Fruit fly (Drosophila melanogaster) whole organism, embryonic: ENCODE results near the gene CG7054.

ENCODE experiments used
- Atf6 ChIP-seq: fragments of 200-800 bp; sonication (Bioruptor generic); IDR thresholded peaks from 2 replicates; pipeline ENCODE4 v1.3.6; 2022; ENCODE audit warnings: missing biosample characterization, missing genetic modification characterization
- Bgb ChIP-seq: fragments of 200-800 bp; sonication (Bioruptor generic); IDR thresholded peaks from 2 replicates; pipeline ENCODE4 v1.3.6; 2022; ENCODE audit warnings: missing biosample characterization, missing genetic modification characterization; ENCODE audit not compliant: partially characterized antibody
- CG10147 ChIP-seq: fragments of 200-800 bp; sonication (Bioruptor generic); optimal IDR thresholded peaks from 2 replicates; lab custom pipeline; 2019; ENCODE audit warnings: missing biosample characterization, mild to moderate bottlenecking, missing genetic modification characterization, moderate library complexity
- CG12236 ChIP-seq: fragments of 200-800 bp; sonication (Bioruptor generic); optimal IDR thresholded peaks from 2 replicates; lab custom pipeline; 2016; ENCODE audit warnings: missing biosample characterization, missing genetic modification characterization
- CG13296 ChIP-seq: fragments of 200-800 bp; sonication (Bioruptor generic); optimal IDR thresholded peaks from 3 replicates; lab custom pipeline; 2018; ENCODE audit warnings: missing biosample characterization, mild to moderate bottlenecking, missing genetic modification characterization
- CG14014 ChIP-seq: fragments of 200-800 bp; sonication (Bioruptor generic); IDR thresholded peaks from 2 replicates; pipeline ENCODE4 v1.3.6; 2022; ENCODE audit warnings: missing biosample characterization, missing genetic modification characterization
- CG14710 ChIP-seq: fragments of 200-800 bp; sonication (Bioruptor generic); optimal IDR thresholded peaks from 3 replicates; lab custom pipeline; 2019; ENCODE audit warnings: missing biosample characterization, mild to moderate bottlenecking, missing genetic modification characterization, moderate library complexity
- CG2120 ChIP-seq: fragments of 200-800 bp; sonication (Bioruptor generic); optimal IDR thresholded peaks from 3 replicates; lab custom pipeline; 2016; ENCODE audit warnings: missing biosample characterization, missing genetic modification characterization
- CG2889 ChIP-seq: fragments of 200-800 bp; sonication (Bioruptor generic); IDR thresholded peaks from 3 replicates; pipeline ENCODE4 v1.3.6; 2022; ENCODE audit warnings: missing biosample characterization, missing genetic modification characterization
- CG30403 ChIP-seq: fragments of 200-800 bp; sonication (Bioruptor generic); optimal IDR thresholded peaks from 3 replicates; lab custom pipeline; 2016; ENCODE audit warnings: missing biosample characterization, missing genetic modification characterization
- CG3281 ChIP-seq: fragments of 200-800 bp; sonication (Bioruptor generic); optimal IDR thresholded peaks from 3 replicates; lab custom pipeline; 2017; ENCODE audit warnings: missing biosample characterization, mild to moderate bottlenecking, missing genetic modification characterization
- CG6765 ChIP-seq: fragments of 200-800 bp; sonication (Bioruptor generic); optimal IDR thresholded peaks from 3 replicates; lab custom pipeline; 2017; ENCODE audit warnings: missing biosample characterization, mild to moderate bottlenecking, missing genetic modification characterization
- CG6854 ChIP-seq: fragments of 200-800 bp; sonication (Bioruptor generic); optimal IDR thresholded peaks from 3 replicates; lab custom pipeline; 2017; ENCODE audit warnings: missing biosample characterization, mild to moderate bottlenecking, missing genetic modification characterization
- CG7745 ChIP-seq: fragments of 200-800 bp; sonication (Bioruptor generic); optimal IDR thresholded peaks from 2 replicates; lab custom pipeline; 2018; ENCODE audit warnings: missing biosample characterization, mild to moderate bottlenecking, missing genetic modification characterization, moderate library complexity
- CG7928 ChIP-seq: fragments of 200-800 bp; sonication (Bioruptor generic); optimal IDR thresholded peaks from 2 replicates; lab custom pipeline; 2017; ENCODE audit warnings: missing biosample characterization, mild to moderate bottlenecking, missing genetic modification characterization
- CG9215 ChIP-seq: fragments of 200-800 bp; sonication (Bioruptor generic); IDR thresholded peaks from 2 replicates; pipeline ENCODE4 v1.3.6; 2022; ENCODE audit warnings: missing biosample characterization, missing genetic modification characterization
- CG9727 ChIP-seq: fragments of 200-800 bp; sonication (Bioruptor generic); optimal IDR thresholded peaks from 3 replicates; lab custom pipeline; 2017; ENCODE audit warnings: missing biosample characterization, mild to moderate bottlenecking, missing genetic modification characterization
- D19B ChIP-seq: fragments of 200-800 bp; sonication (Bioruptor generic); optimal IDR thresholded peaks from 2 replicates; lab custom pipeline; 2017; ENCODE audit warnings: missing biosample characterization, mild to moderate bottlenecking, missing genetic modification characterization
- Deaf1 ChIP-seq: fragments of 200-800 bp; optimal IDR thresholded peaks from 3 replicates; lab custom pipeline; 2019; ENCODE audit warnings: missing biosample characterization, mild to moderate bottlenecking, missing genetic modification characterization, moderate library complexity
- Drgx ChIP-seq: fragments of 200-800 bp; sonication (Bioruptor generic); IDR thresholded peaks from 2 replicates; pipeline ENCODE4 v1.3.6; 2022; ENCODE audit warnings: missing biosample characterization, missing genetic modification characterization
- H2.0 ChIP-seq: fragments of 200-800 bp; sonication (Bioruptor generic); IDR thresholded peaks from 2 replicates; pipeline ENCODE4 v1.3.6; 2022; ENCODE audit warnings: missing biosample characterization, missing genetic modification characterization
- Hmr ChIP-seq: fragments of 200-800 bp; sonication (Bioruptor generic); optimal IDR thresholded peaks from 3 replicates; lab custom pipeline; 2017; ENCODE audit warnings: mild to moderate bottlenecking, missing biosample characterization, missing genetic modification reagents, missing genetic modification characterization
- MTF-1 ChIP-seq: fragments of 200-800 bp; sonication (Bioruptor generic); optimal IDR thresholded peaks from 2 replicates; lab custom pipeline; 2018; ENCODE audit warnings: missing biosample characterization, mild to moderate bottlenecking, missing genetic modification characterization, borderline replicate concordance
- Med ChIP-seq: fragments of 200-800 bp; sonication (Bioruptor generic); peaks from one replicate; lab custom pipeline; 2016; ENCODE audit warnings: missing biosample characterization, missing genetic modification characterization, mild to moderate bottlenecking, inconsistent platforms, moderate library complexity
- Oli ChIP-seq: fragments of 200-800 bp; sonication (Bioruptor generic); optimal IDR thresholded peaks from 2 replicates; lab custom pipeline; 2018; ENCODE audit warnings: missing biosample characterization, mild to moderate bottlenecking, missing genetic modification characterization, moderate library complexity
- Trl ChIP-seq, 3 experiments: fragments of >200 bp in 2 of 3; fragments of 200-800 bp in 1 of 3; sonication (Bioruptor generic) in 1 of 3; optimal IDR thresholded peaks; 2 replicates in 1 of 3; 3 replicates in 2 of 3; lab custom pipeline; 2016 to 2017; ENCODE audit warnings: missing biosample characterization in 1 of 3, missing genetic modification characterization in 1 of 3
- abd-A ChIP-seq: fragments of 200-800 bp; sonication (Bioruptor generic); optimal IDR thresholded peaks from 3 replicates; lab custom pipeline; 2019; ENCODE audit warnings: missing biosample characterization, mild to moderate bottlenecking, missing genetic modification characterization, moderate library complexity
- amos ChIP-seq: fragments of 200-800 bp; sonication (Bioruptor generic); IDR thresholded peaks from 2 replicates; pipeline ENCODE4 v1.3.6; 2022; ENCODE audit warnings: missing biosample characterization, missing genetic modification characterization; ENCODE audit not compliant: partially characterized antibody
- cato ChIP-seq: fragments of 200-800 bp; sonication (Bioruptor generic); optimal IDR thresholded peaks from 2 replicates; lab custom pipeline; 2016; ENCODE audit warnings: missing biosample characterization, missing genetic modification characterization, borderline replicate concordance
- caup ChIP-seq: fragments of 200-800 bp; sonication (Bioruptor generic); optimal IDR thresholded peaks from 3 replicates; lab custom pipeline; 2017; ENCODE audit warnings: missing biosample characterization, mild to moderate bottlenecking, missing genetic modification characterization, moderate library complexity; ENCODE audit not compliant: severe bottlenecking
- cg ChIP-seq: fragments of 200-800 bp; sonication (Bioruptor generic); optimal IDR thresholded peaks from 3 replicates; lab custom pipeline; 2019; ENCODE audit warnings: missing biosample characterization, mild to moderate bottlenecking, missing genetic modification characterization, moderate library complexity
- dm ChIP-seq: fragments of 200-800 bp; sonication (Bioruptor generic); optimal IDR thresholded peaks from 3 replicates; lab custom pipeline; 2016; ENCODE audit warnings: missing biosample characterization, missing genetic modification characterization
- exex ChIP-seq: fragments of 200-800 bp; sonication (Bioruptor generic); optimal IDR thresholded peaks from 4 replicates; lab custom pipeline; 2018; ENCODE audit warnings: missing biosample characterization, mild to moderate bottlenecking, missing genetic modification characterization, moderate library complexity
- fd96Cb ChIP-seq: fragments of 200-800 bp; sonication (Bioruptor generic); optimal IDR thresholded peaks from 2 replicates; lab custom pipeline; 2018; ENCODE audit warnings: missing biosample characterization, mild to moderate bottlenecking, missing genetic modification characterization, moderate library complexity
- fru ChIP-seq: fragments of >200 bp; optimal IDR thresholded peaks from 2 replicates; lab custom pipeline; 2017
- hkb ChIP-seq, 2 experiments: fragments of 200-800 bp in 1 of 2; fragments of >200 bp in 1 of 2; sonication (Bioruptor generic) in 1 of 2; IDR thresholded peaks in 1 of 2; optimal IDR thresholded peaks in 1 of 2; 2 replicates each; pipeline versions ENCODE4 v1.3.6 to Lab custom; 2017 to 2022; ENCODE audit warnings: missing biosample characterization in 1 of 2, missing genetic modification characterization in 1 of 2
- ind ChIP-seq: fragments of 200-800 bp; sonication (Bioruptor generic); optimal IDR thresholded peaks from 3 replicates; lab custom pipeline; 2016; ENCODE audit warnings: missing biosample characterization, missing genetic modification characterization
- knrl ChIP-seq: fragments of 200-800 bp; sonication (Bioruptor generic); IDR thresholded peaks from 3 replicates; pipeline ENCODE4 v1.3.6; 2022; ENCODE audit warnings: missing biosample characterization, missing genetic modification characterization; ENCODE audit not compliant: partially characterized antibody
- lmd ChIP-seq: fragments of 200-800 bp; sonication (Bioruptor generic); IDR thresholded peaks from 2 replicates; pipeline ENCODE4 v1.3.6; 2022; ENCODE audit warnings: missing biosample characterization, missing genetic modification characterization
- pan ChIP-seq, 4 experiments: fragments of >200 bp in 3 of 4; fragments of 200-800 bp in 1 of 4; sonication (Bioruptor generic) in 1 of 4; optimal IDR thresholded peaks in 3 of 4; IDR thresholded peaks in 1 of 4; 2 replicates each; pipeline versions ENCODE4 v1.3.6 to Lab custom; 2017 to 2022; ENCODE audit warnings: missing biosample characterization in 2 of 4, missing genetic modification characterization in 2 of 4, mixed read lengths in 1 of 4
- pb ChIP-seq: fragments of 200-800 bp; sonication (Bioruptor generic); optimal IDR thresholded peaks from 3 replicates; lab custom pipeline; 2016; ENCODE audit warnings: missing biosample characterization, missing genetic modification characterization
- sens ChIP-seq: fragments of 200-800 bp; sonication (Bioruptor generic); peaks from one replicate; lab custom pipeline; 2016; ENCODE audit warnings: missing biosample characterization, missing genetic modification characterization
- sr ChIP-seq: fragments of 200-800 bp; sonication (Bioruptor generic); IDR thresholded peaks from 3 replicates; pipeline ENCODE4 v1.3.6; 2022; ENCODE audit warnings: missing biosample characterization, missing genetic modification characterization
- sug ChIP-seq: fragments of 200-800 bp; optimal IDR thresholded peaks from 2 replicates; lab custom pipeline; 2019; ENCODE audit warnings: missing biosample characterization, mild to moderate bottlenecking, missing genetic modification characterization, moderate library complexity
- tap ChIP-seq: fragments of 200-800 bp; optimal IDR thresholded peaks from 3 replicates; lab custom pipeline; 2019; ENCODE audit warnings: missing biosample characterization, mild to moderate bottlenecking, missing genetic modification characterization, moderate library complexity
- wdn ChIP-seq: fragments of 200-800 bp; sonication (Bioruptor generic); IDR thresholded peaks from 2 replicates; pipeline ENCODE4 v1.3.6; 2022; ENCODE audit warnings: missing biosample characterization, missing genetic modification characterization
- zen2 ChIP-seq: fragments of 200-800 bp; sonication (Bioruptor generic); IDR thresholded peaks from 3 replicates; pipeline ENCODE4 v1.3.6; 2022; ENCODE audit warnings: missing biosample characterization, missing genetic modification characterization; ENCODE audit not compliant: partially characterized antibody

CG7054 gene

DNA sequence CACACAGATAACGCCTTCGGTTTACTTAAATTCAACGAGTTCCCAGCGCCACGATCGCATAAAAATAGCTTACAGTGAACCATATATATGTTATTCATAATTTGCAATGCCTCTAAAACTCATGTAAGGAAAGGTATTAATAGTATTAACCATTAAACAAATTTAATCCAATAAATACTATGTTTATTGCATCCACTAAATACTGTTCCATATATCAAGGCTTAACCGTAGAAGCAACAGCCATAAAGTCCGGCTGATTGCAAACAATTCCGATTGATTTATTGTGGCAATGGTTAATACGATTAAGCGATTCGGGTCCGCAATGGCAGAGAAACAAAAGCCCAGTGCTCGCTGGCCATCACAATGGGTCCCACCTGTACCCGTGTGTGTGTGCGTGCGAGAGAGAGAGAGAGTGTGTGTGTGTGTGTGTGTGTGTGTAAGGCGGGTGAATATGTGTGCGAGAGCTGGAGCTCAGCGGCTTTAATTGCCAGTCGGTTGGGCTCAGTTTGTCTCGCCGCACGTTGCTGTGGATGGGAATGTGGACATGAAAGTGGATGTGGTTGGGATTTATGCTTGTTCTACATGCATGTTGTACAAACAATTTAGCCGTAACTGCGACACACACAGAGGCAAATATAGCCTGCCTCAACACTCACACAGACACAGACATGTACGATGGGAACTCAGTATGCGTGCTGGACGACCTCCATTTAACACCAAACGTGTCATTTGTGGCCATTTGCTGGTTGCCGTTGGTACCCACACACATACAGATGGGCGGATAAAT, 29.9 kb downstream of the CG7054 start (continued):
- TF ChIP-seq zen2 (GFP tag; lab: Robert Waterston, UW) (no peak), CG12236 (GFP tag; lab: Kevin White, UChicago) (no peak), abd-A (tag; lab: Kevin White, UChicago) (peak; percentile 81), Hmr (peak; percentile 41), CG9215 (GFP tag; lab: Robert Waterston, UW) (peak; percentile 7; the same call in 1 of the 2 replicates), caup (GFP tag; lab: Kevin White, UChicago) (peak; percentile 16), pan (optimal IDR thresholded peaks at IDR 0.05; lab: Kevin White, UChicago) (no peak), pan (GFP tag; optimal IDR thresholded peaks at IDR 0.05 in 1 of 2, IDR thresholded peaks at IDR 0.05 in 1 of 2) (no peak), Atf6 (GFP tag; lab: Robert Waterston, UW) (0 out of 2 replicates have a peak, but pooled peaks have one; percentile 8), amos (GFP tag; lab: Robert Waterston, UW) (no peak), CG13296 (GFP tag; lab: Kevin White, UChicago) (peak; percentile 40), CG2120 (GFP tag; lab: Kevin White, UChicago) (peak; percentile 57), tap (tag; lab: Kevin White, UChicago) (peak; percentile 36), Oli (tag; lab: Kevin White, UChicago) (no peak), sr (GFP tag; lab: Robert Waterston, UW) (no peak), CG3281 (peak; percentile 8), Drgx (GFP tag; lab: Robert Waterston, UW) (no peak), cg (GFP tag; lab: Kevin White, UChicago) (peak; percentile 35), CG6854 (GFP tag; lab: Kevin White, UChicago) (peak; percentile 13), dm (GFP tag; lab: Kevin White, UChicago) (no peak), sens (GFP tag; lab: Kevin White, UChicago) (peak; percentile 90), pb (GFP tag; lab: Kevin White, UChicago) (no peak), ind (GFP tag; lab: Kevin White, UChicago) (peak; percentile 59), CG10147 (GFP tag; lab: Kevin White, UChicago) (peak; percentile 18), wdn (GFP tag; lab: Robert Waterston, UW) (0 out of 2 replicates have a peak, but pooled peaks have one; percentile 37), CG7928 (GFP tag; lab: Kevin White, UChicago) (peak; percentile 13), CG14014 (GFP tag; lab: Robert Waterston, UW) (0 out of 2 replicates have a peak, but pooled peaks have one; percentile 5), Med (GFP tag; lab: Kevin White, UChicago) (peak; percentile 79), Deaf1 (tag; lab: Kevin White, UChicago) (peak; percentile 66), CG9727 (GFP tag; lab: Kevin White, UChicago) (peak; percentile 44), CG7745 (no peak), CG2889 (GFP tag; lab: Robert Waterston, UW) (no peak), H2.0 (GFP tag; lab: Robert Waterston, UW) (no peak), sug (peak; percentile 2), Bgb (GFP tag; lab: Robert Waterston, UW) (no peak), cato (GFP tag; lab: Kevin White, UChicago) (no peak), CG6765 (peak; percentile 7), fru (no peak), fd96Cb (tag; lab: Kevin White, UChicago) (peak; percentile 73), CG30403 (GFP tag; lab: Kevin White, UChicago) (peak; percentile 52), exex (tag; lab: Kevin White, UChicago) (peak; percentile 68), knrl (GFP tag; lab: Robert Waterston, UW) (no peak), hkb (optimal IDR thresholded peaks at IDR 0.05; lab: Kevin White, UChicago) (no peak), hkb (GFP tag; IDR thresholded peaks at IDR 0.05; lab: Robert Waterston, UW) (0 out of 2 replicates have a peak, but pooled peaks have one; percentile 7), D19B (GFP tag; lab: Kevin White, UChicago) (peak; percentile 6), Trl (optimal IDR thresholded peaks at IDR 0.05; lab: Kevin White, UChicago) (no peak), Trl (GFP tag; optimal IDR thresholded peaks at IDR 0.05; lab: Kevin White, UChicago) (no peak), lmd (GFP tag; lab: Robert Waterston, UW) (peak; percentile 52; the same call in 1 of the 2 replicates), CG14710 (tag; lab: Kevin White, UChicago) (peak; percentile 41), MTF-1 (GFP tag; lab: Kevin White, UChicago) (no peak)
